Fruit fly (Drosophila melanogaster) whole organism, wandering third instar larva: ENCODE data around the gene Jon65Ai.

ENCODE experiments used
- Abd-B ChIP-seq: fragments of >200 bp; optimal IDR thresholded peaks from 2 replicates; lab custom pipeline; 2017; ENCODE audit warnings: missing biosample characterization, missing genetic modification characterization
- CG9705 ChIP-seq: fragments of 200-800 bp; sonication (Bioruptor generic); optimal IDR thresholded peaks from 2 replicates; lab custom pipeline; 2018; ENCODE audit warnings: missing biosample characterization, mild to moderate bottlenecking, missing genetic modification characterization
- CrebA ChIP-seq: fragments of 200-800 bp; sonication (Bioruptor generic); optimal IDR thresholded peaks from 2 replicates; lab custom pipeline; 2016; ENCODE audit warnings: missing biosample characterization, mild to moderate bottlenecking, missing genetic modification characterization, borderline replicate concordance
- Dfd ChIP-seq: fragments of >200 bp; optimal IDR thresholded peaks from 2 replicates; lab custom pipeline; 2017; ENCODE audit warnings: missing biosample characterization, missing genetic modification characterization
- Dif ChIP-seq: fragments of 200-275, 200-300 bp; sonication (Bioruptor generic); optimal IDR thresholded peaks from 2 replicates; lab custom pipeline; 2018; ENCODE audit warnings: missing biosample characterization, missing genetic modification characterization; ENCODE audit not compliant: partially characterized antibody
- GATAd ChIP-seq: sonication (Bioruptor generic); optimal IDR thresholded peaks from 2 replicates; lab custom pipeline; 2016; ENCODE audit warnings: missing biosample characterization, missing genetic modification characterization
- HLH106 ChIP-seq: fragments of 200-800 bp; optimal IDR thresholded peaks from 3 replicates; lab custom pipeline; 2019; ENCODE audit warnings: missing biosample characterization, mild to moderate bottlenecking, missing genetic modification characterization, moderate library complexity
- Hnf4 ChIP-seq: fragments of 200-800 bp; sonication (Bioruptor generic); optimal IDR thresholded peaks from 2 replicates; lab custom pipeline; 2016; ENCODE audit warnings: missing biosample characterization, mild to moderate bottlenecking, missing genetic modification characterization
- Hr78 ChIP-seq: fragments of >200 bp; optimal IDR thresholded peaks from 2 replicates; lab custom pipeline; 2017; ENCODE audit warnings: missing biosample characterization, missing genetic modification characterization
- Hr83 ChIP-seq: fragments of 200-300 bp; sonication (Bioruptor generic); optimal IDR thresholded peaks from 2 replicates; lab custom pipeline; 2016; ENCODE audit warnings: missing biosample characterization, mild to moderate bottlenecking, missing genetic modification characterization, moderate library complexity; ENCODE audit not compliant: poor library complexity, severe bottlenecking
- Jra ChIP-seq: sonication (Bioruptor generic); optimal IDR thresholded peaks from 2 replicates; lab custom pipeline; 2016; ENCODE audit warnings: missing biosample characterization, missing genetic modification characterization
- Mio ChIP-seq: sonication (Bioruptor generic); optimal IDR thresholded peaks from 2 replicates; lab custom pipeline; 2016; ENCODE audit warnings: missing biosample characterization, missing genetic modification characterization
- Myc ChIP-seq: fragments of >200 bp; optimal IDR thresholded peaks from 2 replicates; lab custom pipeline; 2017
- N ChIP-seq: fragments of >200 bp; optimal IDR thresholded peaks from 2 replicates; lab custom pipeline; 2018; ENCODE audit warnings: missing biosample characterization, missing external identifiers, missing genetic modification characterization
- OdsH ChIP-seq: fragments of 200-800 bp; sonication (Bioruptor generic); optimal IDR thresholded peaks from 2 replicates; lab custom pipeline; 2016; ENCODE audit warnings: missing biosample characterization, mild to moderate bottlenecking, missing genetic modification characterization
- Rel ChIP-seq, 2 experiments: fragments of 200-800 bp; sonication (Bioruptor generic) in 1 of 2; optimal IDR thresholded peaks; 2 replicates in 1 of 2; 3 replicates in 1 of 2; lab custom pipeline; 2016 to 2019; ENCODE audit warnings: mild to moderate bottlenecking in 2 of 2, missing biosample characterization in 2 of 2, missing genetic modification characterization in 2 of 2, moderate library complexity in 1 of 2
- Sp1 ChIP-seq: fragments of 200-800 bp; sonication (Bioruptor generic); optimal IDR thresholded peaks from 3 replicates; lab custom pipeline; 2019; ENCODE audit warnings: missing biosample characterization, mild to moderate bottlenecking, missing genetic modification characterization, moderate library complexity
- Vsx2 ChIP-seq: fragments of 200-300, 225-300 bp; sonication (Bioruptor generic); optimal IDR thresholded peaks from 2 replicates; lab custom pipeline; 2018; ENCODE audit warnings: missing biosample characterization, missing genetic modification characterization; ENCODE audit not compliant: partially characterized antibody
- br ChIP-seq: fragments of 200-800 bp; sonication (Bioruptor generic); optimal IDR thresholded peaks from 2 replicates; lab custom pipeline; 2016; ENCODE audit warnings: missing biosample characterization, missing genetic modification characterization
- brk ChIP-seq: fragments of 200-800 bp; sonication (Bioruptor generic); optimal IDR thresholded peaks from 2 replicates; lab custom pipeline; 2016; ENCODE audit warnings: missing biosample characterization, mild to moderate bottlenecking, missing genetic modification characterization
- dl ChIP-seq, 2 experiments: fragments of 175-275, 200-275 bp in 1 of 2; fragments of 200-275 bp in 1 of 2; sonication (Bioruptor generic); optimal IDR thresholded peaks; lab custom pipeline; 2018; ENCODE audit warnings: mild to moderate bottlenecking in 2 of 2, missing biosample characterization in 2 of 2, missing genetic modification characterization in 2 of 2, moderate library complexity in 2 of 2; ENCODE audit not compliant: partially characterized antibody in 2 of 2, insufficient read depth in 1 of 2
- dsf ChIP-seq: sonication (Bioruptor generic); optimal IDR thresholded peaks from 2 replicates; lab custom pipeline; 2016; ENCODE audit warnings: missing biosample characterization, missing genetic modification characterization, borderline replicate concordance
- ey ChIP-seq: fragments of 200-800 bp; sonication (Bioruptor generic); optimal IDR thresholded peaks from 2 replicates; lab custom pipeline; 2016; ENCODE audit warnings: missing biosample characterization, missing genetic modification characterization
- foxo ChIP-seq, 2 experiments: fragments of 200-800 bp; sonication (Bioruptor generic); optimal IDR thresholded peaks; 2 replicates in 1 of 2; 3 replicates in 1 of 2; lab custom pipeline; 2016 to 2017; ENCODE audit warnings: missing biosample characterization in 2 of 2, missing genetic modification characterization in 2 of 2
- fru ChIP-seq: fragments of 200-800 bp; sonication (Bioruptor generic); optimal IDR thresholded peaks from 3 replicates; lab custom pipeline; 2016; ENCODE audit warnings: missing biosample characterization, mild to moderate bottlenecking, missing genetic modification characterization
- h ChIP-seq: fragments of 200-800 bp; sonication (Bioruptor generic); optimal IDR thresholded peaks from 3 replicates; lab custom pipeline; 2016; ENCODE audit warnings: missing biosample characterization, mild to moderate bottlenecking, missing genetic modification characterization
- lola ChIP-seq: fragments of >200 bp; optimal IDR thresholded peaks from 2 replicates; lab custom pipeline; 2017; ENCODE audit warnings: missing biosample characterization, missing genetic modification characterization
- pan ChIP-seq: fragments of >200 bp; optimal IDR thresholded peaks from 2 replicates; lab custom pipeline; 2017
- psq ChIP-seq: fragments of 200-800 bp; sonication (Bioruptor generic); optimal IDR thresholded peaks from 3 replicates; lab custom pipeline; 2017; ENCODE audit warnings: missing biosample characterization, mild to moderate bottlenecking, missing genetic modification characterization, moderate library complexity
- sage ChIP-seq: fragments of 200-800 bp; sonication (Bioruptor generic); optimal IDR thresholded peaks from 2 replicates; lab custom pipeline; 2016; ENCODE audit warnings: missing biosample characterization, mild to moderate bottlenecking, missing genetic modification characterization
- tai ChIP-seq: sonication (Bioruptor generic); optimal IDR thresholded peaks from 2 replicates; lab custom pipeline; 2016; ENCODE audit warnings: missing biosample characterization, missing genetic modification characterization
- usp ChIP-seq: fragments of >200 bp; optimal IDR thresholded peaks from 2 replicates; lab custom pipeline; 2017; ENCODE audit warnings: missing biosample characterization, missing genetic modification characterization

Gene Jon65Ai

dm6 chr3L:6038720-6039205 is 15.5 kb downstream of the Jon65Ai start, which contains the start of gene Jon65Aiv:
Gene Jon65Aiv (plus strand): TSS chr3L:6039155.
- TF ChIP-seq h (peak; percentile 43), br (no peak)

DNA sequence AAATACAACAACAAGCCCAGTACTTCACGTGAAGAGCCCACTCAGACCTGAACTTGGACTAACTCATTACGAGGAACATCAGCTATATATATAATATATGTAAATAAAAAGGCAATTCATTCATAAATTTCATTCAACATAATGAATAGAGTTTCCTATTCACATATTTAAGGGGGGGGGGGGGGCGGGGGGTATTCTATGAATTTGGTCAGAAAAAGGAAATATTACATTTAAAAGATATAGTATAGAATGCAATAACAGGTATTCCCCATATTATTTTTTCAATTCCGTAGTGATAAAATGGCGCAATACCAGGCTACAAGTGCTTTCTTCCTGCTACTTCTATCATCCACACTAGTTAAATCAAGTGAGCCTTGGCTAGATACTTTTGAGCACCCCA is 17.4 kb downstream of the Jon65Ai start, which contains the start of gene CG6462:
TSS of gene CG6462 (plus strand) at position 301 of the 400 bp plus-strand sequence.
- TF ChIP-seq dsf (GFP tag; lab: Kevin White, UChicago) (no peak), HLH106 (tag; lab: Kevin White, UChicago) (no peak), lola (GFP tag; lab: Kevin White, UChicago) (no peak), Abd-B (GFP tag; lab: Kevin White, UChicago) (no peak), OdsH (GFP tag; lab: Kevin White, UChicago) (no peak), N (GFP tag; lab: Kevin White, UChicago) (no peak), Rel (GFP tag; optimal IDR thresholded peaks at IDR 0.05; lab: Kevin White, UChicago) (no peak), Rel (tag; optimal IDR thresholded peaks at IDR 0.05; lab: Kevin White, UChicago) (no peak), Dfd (GFP tag; lab: Kevin White, UChicago) (no peak), psq (GFP tag; lab: Kevin White, UChicago) (no peak), usp (GFP tag; lab: Kevin White, UChicago) (no peak), Dif (no peak), brk (no peak), Hr83 (GFP tag; lab: Kevin White, UChicago) (no peak), CG9705 (GFP tag; lab: Kevin White, UChicago) (no peak), Hnf4 (GFP tag; lab: Kevin White, UChicago) (no peak), Vsx2 (no peak), Mio (GFP tag; lab: Kevin White, UChicago) (no peak)

- TF ChIP-seq Jra (GFP tag; lab: Kevin White, UChicago) (no peak), Rel (GFP tag; optimal IDR thresholded peaks at IDR 0.05; lab: Kevin White, UChicago) (no peak), Rel (tag; optimal IDR thresholded peaks at IDR 0.05; lab: Kevin White, UChicago) (peak; percentile 33)
Measured at dm6 chr3L:6036141-6036540, 18.1 kb downstream of the Jon65Ai start.

dm6 chr3L:6034916-6035315 is 19.3 kb downstream of the Jon65Ai start, which contains the start of gene yip7:
Gene yip7 (plus strand): TSS chr3L:6035216.
- TF ChIP-seq pan (no peak), CG9705 (GFP tag; lab: Kevin White, UChicago) (no peak), brk (no peak), fru (no peak), foxo (GFP tag; optimal IDR thresholded peaks at IDR 0.05; lab: Kevin White, UChicago) (no peak), Myc (no peak), sage (no peak), Sp1 (GFP tag; lab: Kevin White, UChicago) (no peak), br (no peak)

DNA sequence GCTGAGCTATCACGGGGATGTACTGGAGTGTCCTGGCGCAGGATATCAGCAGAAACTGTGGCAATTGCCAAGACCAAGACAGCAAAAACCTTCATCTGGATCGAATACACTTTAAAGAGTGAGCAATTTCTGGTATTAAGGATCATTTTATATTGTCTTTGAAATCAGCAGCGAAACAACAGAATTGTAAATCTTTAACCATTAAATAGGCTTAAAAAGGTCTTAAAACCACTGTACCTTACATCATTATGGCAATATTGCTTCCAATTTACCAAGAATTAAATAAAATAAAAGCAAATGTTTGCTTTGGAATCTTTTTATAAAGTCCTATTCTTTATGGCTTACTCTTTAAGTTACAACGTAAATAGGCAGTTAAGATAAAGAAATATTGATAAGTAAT is 19.7 kb downstream of the Jon65Ai start, which contains the start of gene CG10477:
TSS of gene CG10477 (minus strand) at position 101 of the 400 bp plus-strand sequence.
- TF ChIP-seq Dif (no peak), dl (GFP tag; optimal IDR thresholded peaks at IDR 0.05; lab: Kevin White, UChicago; ENCODE audit: insufficient read depth in 1 of 2, partially characterized antibody in 2 of 2) (no peak), Hr78 (no peak), Vsx2 (no peak), Jra (GFP tag; lab: Kevin White, UChicago) (no peak), tai (GFP tag; lab: Kevin White, UChicago) (no peak), lola (GFP tag; lab: Kevin White, UChicago) (no peak), N (GFP tag; lab: Kevin White, UChicago) (no peak), pan (no peak), brk (no peak), ey (GFP tag; lab: Kevin White, UChicago) (no peak), OdsH (GFP tag; lab: Kevin White, UChicago) (no peak), HLH106 (tag; lab: Kevin White, UChicago) (no peak), Sp1 (GFP tag; lab: Kevin White, UChicago) (no peak), GATAd (GFP tag; lab: Kevin White, UChicago) (no peak), CrebA (GFP tag; lab: Kevin White, UChicago) (no peak), Abd-B (GFP tag; lab: Kevin White, UChicago) (no peak)
